Fruit fly (Drosophila melanogaster): ENCODE measurements around the gene CG5122.

Gene CG5122

DNA sequence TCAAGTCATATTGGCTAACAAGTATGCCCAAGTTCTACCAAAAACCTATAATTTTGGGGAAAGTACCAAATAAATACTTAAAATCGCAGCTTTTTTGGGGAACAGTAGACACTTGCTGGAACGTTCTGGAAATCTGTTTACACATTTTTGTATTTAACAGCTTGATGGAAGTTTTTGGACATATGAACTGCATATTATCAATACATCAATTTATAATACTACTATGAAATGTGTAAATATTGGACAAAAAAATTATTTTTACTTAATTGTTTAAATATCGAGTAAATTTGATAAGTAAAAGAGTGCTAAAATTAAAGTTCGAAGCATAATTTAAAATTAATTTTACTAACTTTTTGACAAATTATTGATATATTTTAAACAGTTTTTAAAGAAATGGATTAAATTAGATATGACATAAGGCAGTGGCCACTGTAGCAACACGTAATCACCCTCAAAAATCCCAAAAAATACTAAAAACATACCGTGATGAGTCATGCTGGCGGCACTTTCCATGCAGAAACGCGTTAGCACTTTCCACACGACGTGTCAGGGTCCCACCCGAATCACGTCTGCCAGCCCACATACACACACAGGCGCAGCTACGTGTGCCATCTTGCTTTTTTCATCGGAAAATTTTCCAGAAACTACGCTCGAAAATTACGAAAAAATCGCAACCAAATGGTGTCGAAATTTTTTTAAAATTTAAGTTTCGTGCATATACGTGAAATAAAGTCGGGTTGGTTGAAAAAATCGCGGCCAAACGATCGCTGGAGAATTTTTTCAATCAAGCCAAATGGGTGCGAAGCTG is 34.8 kb downstream of the CG5122 start, which contains the start of gene Sirt1:
Sirt1 (plus strand) TSS at position 571 of the 808 bp plus-strand sequence.
- TF ChIP-seq CG8478 (optimal IDR thresholded peaks at IDR 0.05), result no peak
- TF ChIP-seq usp (GFP tag; optimal IDR thresholded peaks at IDR 0.05), result no peak
- TF ChIP-seq pan (optimal IDR thresholded peaks at IDR 0.05), result no peak
- TF ChIP-seq psq (optimal IDR thresholded peaks at IDR 0.05), result no peak
- no peak for TF ChIP-seq EcR (GFP tag; optimal IDR thresholded peaks at IDR 0.05)

DNA sequence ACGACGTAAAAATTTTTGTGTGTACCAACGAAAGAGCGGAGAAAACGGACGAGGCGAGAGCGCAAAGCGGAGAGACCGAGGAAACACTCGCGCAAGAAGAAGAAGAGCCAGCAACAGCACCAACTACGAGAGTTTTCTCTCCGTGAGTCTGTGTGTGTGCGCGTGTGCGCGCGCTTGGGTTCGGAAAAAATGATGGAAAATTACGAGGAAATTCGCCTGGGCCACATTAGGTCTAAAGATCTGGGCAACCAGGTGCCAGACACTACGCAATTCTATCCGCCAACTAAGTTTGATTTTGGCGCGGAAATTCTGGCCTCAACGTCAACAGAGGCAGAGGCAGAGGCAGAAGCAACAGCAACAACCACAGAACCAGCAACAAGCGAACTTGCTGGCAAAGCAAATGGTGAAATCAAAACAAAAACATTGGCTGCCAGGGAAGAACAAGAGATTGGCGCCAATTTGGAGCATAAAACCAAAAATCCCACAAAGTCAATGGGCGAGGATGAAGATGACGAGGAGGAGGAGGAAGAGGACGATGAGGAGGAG is 35.5 kb downstream of the CG5122 start, which contains the start of gene DnaJ-H:
DnaJ-H (minus strand) TSS at position 271 of the 546 bp plus-strand sequence.
- TF ChIP-seq psq (optimal IDR thresholded peaks at IDR 0.05) (peak; percentile 30), Dll (optimal IDR thresholded peaks at IDR 0.05) (no peak), EcR (GFP tag; optimal IDR thresholded peaks at IDR 0.05) (no peak)

DNA sequence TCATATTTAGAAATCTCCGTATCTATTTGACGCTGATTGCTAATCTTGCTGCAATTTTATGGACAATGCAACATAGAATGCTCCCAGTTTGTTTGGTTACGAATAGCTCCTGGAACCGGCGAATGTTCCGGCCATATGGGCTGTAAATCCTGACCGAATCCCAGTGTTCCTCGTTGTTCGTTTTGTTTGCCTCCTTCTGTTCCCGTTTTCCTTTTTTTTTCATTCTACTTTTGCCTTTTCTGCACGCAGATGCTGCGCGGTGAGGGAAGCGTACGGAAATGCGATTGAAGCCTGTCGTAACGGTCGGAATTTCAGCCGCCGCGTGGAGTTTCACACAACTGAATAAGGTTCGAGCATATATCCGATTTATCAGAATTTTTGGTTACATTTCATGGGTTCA is 45.7 kb downstream of the CG5122 start, which contains the start of gene CG43925:
CG43925 (plus strand) TSS at position 301 of the 400 bp plus-strand sequence.
- TF ChIP-seq EcR (GFP tag; optimal IDR thresholded peaks at IDR 0.05) (no peak), usp (GFP tag; optimal IDR thresholded peaks at IDR 0.05) (no peak), CG8478 (optimal IDR thresholded peaks at IDR 0.05) (no peak), pan (optimal IDR thresholded peaks at IDR 0.05) (no peak), psq (optimal IDR thresholded peaks at IDR 0.05) (no peak), Dll (optimal IDR thresholded peaks at IDR 0.05) (no peak)

DNA sequence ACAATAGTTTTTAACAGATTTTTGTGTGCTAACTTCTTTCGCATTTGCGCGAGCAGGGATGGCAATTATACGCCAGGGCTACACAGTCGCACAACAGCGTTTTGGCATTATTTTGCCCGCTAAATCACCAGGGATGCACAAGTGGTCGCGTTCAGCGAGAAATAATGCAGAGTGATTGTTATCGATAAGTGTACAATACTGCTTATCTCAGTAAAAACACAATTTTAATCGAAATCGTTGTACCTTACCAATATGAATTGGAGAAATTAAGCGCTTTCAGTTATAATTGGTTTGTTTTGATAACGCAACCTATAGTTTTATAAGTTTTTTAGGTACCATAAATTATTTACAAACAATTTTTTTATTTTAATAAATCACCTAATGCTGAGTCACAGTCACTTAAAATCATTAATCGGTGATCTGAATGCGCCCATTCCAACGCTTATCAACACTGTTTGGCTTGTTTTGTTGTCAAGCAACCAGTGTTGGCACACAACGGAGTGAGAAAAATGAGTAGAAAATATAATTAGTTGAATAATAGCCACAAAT is 46.4 kb downstream of the CG5122 start, which contains the start of the genes Sfmbt and CG5439:
Sfmbt (minus strand) TSS at position 85 of the 549 bp plus-strand sequence.
CG5439 (plus strand) TSS at position 450 of the 549 bp plus-strand sequence.
- TF ChIP-seq psq (optimal IDR thresholded peaks at IDR 0.05) (no peak), EcR (GFP tag; optimal IDR thresholded peaks at IDR 0.05) (no peak)

DNA sequence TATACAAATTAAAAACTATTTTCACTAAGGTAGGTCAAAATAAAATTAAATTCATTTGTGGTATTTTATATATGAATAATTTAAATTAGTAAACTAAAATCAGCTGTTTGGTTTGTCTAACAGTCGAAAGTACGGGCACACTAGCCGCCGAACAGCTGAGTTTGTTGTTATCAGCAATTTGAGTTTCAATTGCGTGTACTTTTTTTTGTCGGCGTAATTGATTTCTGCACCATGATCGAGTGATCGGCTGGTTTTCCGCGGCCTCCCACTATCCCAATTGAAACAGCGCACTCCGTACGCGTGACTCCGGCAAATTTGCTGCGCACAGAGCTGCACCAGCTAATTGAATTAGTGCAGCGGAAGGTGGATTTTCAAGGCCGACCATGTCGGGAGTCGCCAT is 48.7 kb downstream of the CG5122 start, which contains the start of gene Alg7:
Alg7 (plus strand) TSS at position 153 of the 400 bp plus-strand sequence.
- TF ChIP-seq Dll (optimal IDR thresholded peaks at IDR 0.05) (no peak), psq (optimal IDR thresholded peaks at IDR 0.05) (no peak), EcR (GFP tag; optimal IDR thresholded peaks at IDR 0.05) (no peak), CG8478 (optimal IDR thresholded peaks at IDR 0.05) (no peak), usp (GFP tag; optimal IDR thresholded peaks at IDR 0.05) (no peak), pan (optimal IDR thresholded peaks at IDR 0.05) (no peak)

DNA sequence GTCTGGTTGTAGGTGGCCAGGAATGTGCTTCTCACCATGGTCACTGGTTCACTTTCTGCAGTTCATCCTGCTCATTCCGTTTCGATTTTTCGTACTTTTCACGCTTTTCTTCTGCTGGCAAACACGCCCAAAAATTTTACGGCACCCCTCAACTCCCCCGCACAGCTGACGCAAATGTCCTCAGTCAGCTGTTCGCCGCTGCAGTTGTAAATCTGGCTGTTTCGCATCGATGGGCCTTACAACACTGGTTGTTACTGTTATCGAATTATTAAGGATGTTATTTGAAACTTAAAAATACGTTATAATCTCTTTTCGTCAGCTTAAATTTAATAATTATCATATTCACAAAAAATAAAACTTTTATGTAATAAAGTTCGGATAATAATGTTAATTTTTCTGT is 52.0 kb downstream of the CG5122 start, which contains the start of gene Mgat3:
Mgat3 (minus strand) TSS at position 182 of the 400 bp plus-strand sequence.
- no peak for TF ChIP-seq Dll (optimal IDR thresholded peaks at IDR 0.05)
- no peak for TF ChIP-seq psq (optimal IDR thresholded peaks at IDR 0.05)
- no peak for TF ChIP-seq pan (optimal IDR thresholded peaks at IDR 0.05)
- TF ChIP-seq EcR (GFP tag; optimal IDR thresholded peaks at IDR 0.05), result no peak
- no peak for TF ChIP-seq usp (GFP tag; optimal IDR thresholded peaks at IDR 0.05)
- no peak for TF ChIP-seq CG8478 (optimal IDR thresholded peaks at IDR 0.05)

DNA sequence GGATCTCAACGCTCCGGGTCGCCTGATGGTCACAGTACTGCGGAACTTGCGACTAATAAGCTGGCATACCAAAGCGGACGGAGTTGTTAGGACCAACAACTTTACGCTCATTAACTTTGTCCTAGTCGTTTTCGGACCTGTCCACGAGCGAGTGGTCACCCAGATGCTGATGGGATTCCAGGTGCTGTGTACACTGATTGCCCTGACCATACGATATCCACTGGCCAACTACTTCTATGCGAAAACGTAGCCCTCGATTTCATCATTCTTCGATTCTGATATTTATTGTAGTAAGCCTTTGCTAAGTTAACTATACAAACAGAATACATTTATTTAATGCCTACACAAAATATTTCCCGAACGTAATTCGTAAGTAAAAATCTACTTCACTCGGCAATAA is 52.8 kb downstream of the CG5122 start, which contains the start of gene Rsph1:
Rsph1 (plus strand) TSS at position 301 of the 400 bp plus-strand sequence.
- TF ChIP-seq CG8478 (optimal IDR thresholded peaks at IDR 0.05) (no peak), pan (optimal IDR thresholded peaks at IDR 0.05) (no peak), psq (optimal IDR thresholded peaks at IDR 0.05) (no peak), EcR (GFP tag; optimal IDR thresholded peaks at IDR 0.05) (no peak), usp (GFP tag; optimal IDR thresholded peaks at IDR 0.05) (no peak), Dll (optimal IDR thresholded peaks at IDR 0.05) (no peak)

Data from whole organism.